Worm (Caenorhabditis elegans) whole organism, L1 larva: ENCODE results near the gene vha-11.

ENCODE experiments used
- ets-5 ChIP-seq: fragments of 200-800 bp; sonication (Bioruptor generic); IDR thresholded peaks from 2 replicates; pipeline ENCODE4 v1.3.6; 2022; ENCODE audit warnings: missing genetic modification characterization, missing compliant biosample characterization
- nhr-11 ChIP-seq: fragments of 150-350 bp; optimal IDR thresholded peaks from 2 replicates; lab custom pipeline; 2014; ENCODE audit warnings: missing biosample characterization, missing genetic modification characterization
- nhr-77 ChIP-seq: fragments of 150-350 bp; optimal IDR thresholded peaks from 2 replicates; lab custom pipeline; 2014; ENCODE audit warnings: missing biosample characterization, missing genetic modification characterization
- skn-1 ChIP-seq: fragments of 150-350 bp; optimal IDR thresholded peaks from 2 replicates; lab custom pipeline; 2014; ENCODE audit warnings: missing biosample characterization, missing genetic modification characterization
- ztf-11 ChIP-seq, 2 experiments: sonication (generic microtip); optimal IDR thresholded peaks; 2 replicates each; lab custom pipeline; 2016 to 2017; ENCODE audit warnings: missing genetic modification characterization in 2 of 2, missing biosample characterization in 1 of 2, missing compliant biosample characterization in 1 of 2

ce11 chrIV:2300186-2300585 lies 14.2 kb downstream of the vha-11 start, which contains the start of gene lin-1:
- TF ChIP-seq nhr-11, result no peak
- no peak for TF ChIP-seq ets-5
- TF ChIP-seq skn-1 (tag; lab: Kevin White, UChicago), result no peak
- TF ChIP-seq nhr-77 (tag; lab: Kevin White, UChicago), result no peak
- no peak for TF ChIP-seq ztf-11 (tag; optimal IDR thresholded peaks at IDR 0.05; lab: Kevin White, UChicago)
